Worm (Caenorhabditis elegans) whole organism, young adult: Measurements from ENCODE around the gene pbs-6.

Experiments
- B0019.2 ChIP-seq: fragments of 200-800 bp; sonication (Bioruptor generic); conservative IDR thresholded peaks from 2 replicates; pipeline ENCODE4 v1.3.6; 2022; ENCODE audit warnings: missing genetic modification reagents, missing genetic modification characterization, missing compliant biosample characterization
- F22D6.2 ChIP-seq: sonication (generic microtip); optimal IDR thresholded peaks from 2 replicates; lab custom pipeline; 2016; ENCODE audit warnings: mild to moderate bottlenecking, missing genetic modification characterization, missing compliant biosample characterization
- F37B4.10 ChIP-seq: fragments of 200-800 bp; sonication (Bioruptor generic); IDR thresholded peaks from 2 replicates; pipeline ENCODE4 v1.3.6; 2022; ENCODE audit warnings: missing genetic modification characterization, missing compliant biosample characterization
- Y53G8AR.9 ChIP-seq: fragments of 200-800 bp; sonication (Bioruptor generic); conservative IDR thresholded peaks from 2 replicates; pipeline ENCODE4 v1.3.6; 2022; ENCODE audit warnings: missing genetic modification reagents, missing genetic modification characterization, missing compliant biosample characterization
- lin-26 ChIP-seq: fragments of 200-800 bp; sonication (Bioruptor generic); IDR thresholded peaks from 2 replicates; pipeline ENCODE4 v1.3.6; 2022; ENCODE audit warnings: missing genetic modification reagents, missing genetic modification characterization, missing compliant biosample characterization
- lin-54 ChIP-seq: fragments of 200-800 bp; sonication (Bioruptor generic); optimal IDR thresholded peaks from 2 replicates; lab custom pipeline; 2018; ENCODE audit warnings: mild to moderate bottlenecking, missing genetic modification characterization, missing compliant biosample characterization
- sea-2 ChIP-seq: fragments of 200-800 bp; sonication (Bioruptor generic); IDR thresholded peaks from 2 replicates; pipeline ENCODE4 v1.3.6; 2022; ENCODE audit warnings: missing genetic modification characterization, missing compliant biosample characterization
- snpc-1.1 ChIP-seq: sonication (generic microtip); optimal IDR thresholded peaks from 2 replicates; lab custom pipeline; 2017; ENCODE audit warnings: missing genetic modification characterization, mild to moderate bottlenecking, missing compliant biosample characterization, antibody characterized with exemption, moderate library complexity, missing genotype, missing genetic modification reagents; ENCODE audit not compliant: insufficient read depth
- snpc-3.4 ChIP-seq: sonication (generic microtip); optimal IDR thresholded peaks from 2 replicates; lab custom pipeline; 2017; ENCODE audit warnings: missing genetic modification characterization, mild to moderate bottlenecking, missing compliant biosample characterization, antibody characterized with exemption, moderate library complexity, missing genotype, missing genetic modification reagents
- snpc-4 ChIP-seq, 5 experiments: fragments of 150-350 bp in 1 of 5; sonication (generic microtip) in 4 of 5; optimal IDR thresholded peaks; 2 replicates each; lab custom pipeline; 2014 to 2018; ENCODE audit warnings: missing genetic modification characterization in 5 of 5, missing biosample characterization in 3 of 5, antibody characterized with exemption in 2 of 5, mild to moderate bottlenecking in 2 of 5, missing compliant biosample characterization in 2 of 5, missing genotype in 2 of 5, moderate library complexity in 2 of 5, missing genetic modification reagents in 1 of 5
- unc-130 ChIP-seq: sonication (generic microtip); optimal IDR thresholded peaks from 2 replicates; lab custom pipeline; 2016; ENCODE audit warnings: missing genetic modification reagents, missing genetic modification characterization, missing compliant biosample characterization
- zim-3 ChIP-seq: sonication (generic microtip); optimal IDR thresholded peaks from 2 replicates; lab custom pipeline; 2017; ENCODE audit warnings: mild to moderate bottlenecking, missing genetic modification characterization, moderate library complexity, missing compliant biosample characterization

DNA sequence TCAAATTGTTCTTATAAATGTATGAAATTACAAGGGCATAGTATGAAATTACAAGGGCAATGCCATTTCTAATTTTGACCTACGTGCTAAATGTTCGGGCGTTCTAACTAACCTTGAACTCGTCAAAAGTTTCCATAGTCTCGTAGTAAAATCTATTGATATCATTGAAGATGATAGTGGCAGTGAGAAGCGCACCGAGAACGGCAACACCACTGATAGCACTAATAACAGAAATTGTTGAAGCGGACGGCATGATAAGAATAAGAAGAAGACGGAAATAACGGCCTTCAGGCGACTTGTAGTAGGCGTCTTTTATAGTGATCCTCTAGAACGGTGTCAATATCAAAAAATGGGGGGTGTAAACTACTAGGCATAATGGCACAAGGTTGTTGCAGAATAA lies 19.5 kb upstream of the pbs-6 start, which contains the start of gene col-91:
- TF ChIP-seq lin-54 (GFP tag; lab: Kevin White, UChicago) (no peak), lin-26 (no peak), snpc-3.4 (tag; lab: Kevin White, UChicago) (no peak), unc-130 (no peak), Y53G8AR.9 (GFP tag; lab: Robert Waterston, UW) (no peak), F37B4.10 (GFP tag; lab: Robert Waterston, UW) (no peak), snpc-1.1 (tag; lab: Kevin White, UChicago) (no peak), sea-2 (GFP tag; lab: Robert Waterston, UW) (no peak), F22D6.2 (tag; lab: Kevin White, UChicago) (no peak), B0019.2 (GFP tag; lab: Robert Waterston, UW) (no peak), zim-3 (no peak), snpc-4 (GFP tag; optimal IDR thresholded peaks at IDR 0.05; lab: Kevin White, UChicago) (no peak), snpc-4 (tag; optimal IDR thresholded peaks at IDR 0.05; lab: Kevin White, UChicago) (no peak)
